Fruit fly (Drosophila melanogaster): Measurements from ENCODE around the gene CG31226.

Gene CG31226

DNA sequence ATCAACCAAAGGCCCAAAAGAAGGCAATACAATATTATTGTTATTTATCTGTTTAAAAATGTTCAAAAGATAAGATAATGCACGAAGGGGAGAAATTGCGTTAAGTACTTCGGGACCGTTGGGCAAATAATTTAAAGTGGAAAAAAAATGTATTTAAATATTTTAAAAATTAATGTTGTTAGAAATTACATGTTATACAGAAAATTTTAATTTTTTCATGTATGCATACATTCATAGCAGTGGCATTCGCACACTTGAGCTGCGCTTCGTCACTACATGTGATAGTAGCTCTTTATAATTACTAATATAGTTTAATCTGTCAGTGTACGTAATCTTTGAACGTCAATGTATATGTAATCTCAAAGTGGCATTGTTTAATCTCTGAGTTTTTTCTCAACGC lies 43.6 kb upstream of the CG31226 start (continued):
- no peak for TF ChIP-seq CG43689 (GFP tag; IDR thresholded peaks at IDR 0.05)
- TF ChIP-seq CG34224 (GFP tag; IDR thresholded peaks at IDR 0.05; ENCODE audit: partially characterized antibody), result no peak
- TF ChIP-seq CG3163 (GFP tag; optimal IDR thresholded peaks at IDR 0.05), result no peak
- no peak; the same call in 2 of the 3 replicates for TF ChIP-seq CG17361 (GFP tag; IDR thresholded peaks at IDR 0.05)
- TF ChIP-seq chif (GFP tag; optimal IDR thresholded peaks at IDR 0.05), result no peak
- no peak for TF ChIP-seq CG6791 (GFP tag; IDR thresholded peaks at IDR 0.05; ENCODE audit: partially characterized antibody)
- TF ChIP-seq Deaf1 (tag; optimal IDR thresholded peaks at IDR 0.05), result peak; percentile 41
- TF ChIP-seq Xrp1 (GFP tag; IDR thresholded peaks at IDR 0.05), result no peak; the same call in none of the 2 replicates
- TF ChIP-seq CG14710 (tag; optimal IDR thresholded peaks at IDR 0.05), result no peak
- TF ChIP-seq CG2199 (GFP tag; IDR thresholded peaks at IDR 0.05), result no peak
- TF ChIP-seq tgo (GFP tag; IDR thresholded peaks at IDR 0.05), result peak; percentile 80
- no peak for TF ChIP-seq Drgx (GFP tag; IDR thresholded peaks at IDR 0.05)
- TF ChIP-seq so (GFP tag; IDR thresholded peaks at IDR 0.05), result no peak
- TF ChIP-seq CG8089 (GFP tag; optimal IDR thresholded peaks at IDR 0.05), result no peak
- no peak for TF ChIP-seq nom (GFP tag; optimal IDR thresholded peaks at IDR 0.05)
- no peak for TF ChIP-seq abd-A (tag; optimal IDR thresholded peaks at IDR 0.05)
- no peak for TF ChIP-seq unc-4 (GFP tag; IDR thresholded peaks at IDR 0.05; ENCODE audit: partially characterized antibody)
- no peak for TF ChIP-seq ftz-f1 (GFP tag; optimal IDR thresholded peaks at IDR 0.05)
- TF ChIP-seq B-H1 (GFP tag; IDR thresholded peaks at IDR 0.05), result peak; percentile 60; the same call in 2 of the 3 replicates
- peak; percentile 74 for TF ChIP-seq danr (GFP tag; IDR thresholded peaks at IDR 0.05)
- TF ChIP-seq sr (GFP tag; IDR thresholded peaks at IDR 0.05), result 0 out of 3 replicates have a peak, but pooled peaks have one; percentile 37
- TF ChIP-seq pum (GFP tag; optimal IDR thresholded peaks at IDR 0.05), result no peak
- no peak for TF ChIP-seq CG15696 (tag; optimal IDR thresholded peaks at IDR 0.05)
- TF ChIP-seq nmo (GFP tag; optimal IDR thresholded peaks at IDR 0.05), result no peak
- no peak for TF ChIP-seq CG7987 (GFP tag; optimal IDR thresholded peaks at IDR 0.05)
- no peak for TF ChIP-seq Optix (GFP tag; IDR thresholded peaks at IDR 0.05)
- peak; percentile 37 for TF ChIP-seq CG8924 (tag; optimal IDR thresholded peaks at IDR 0.05)
- no peak; the same call in 1 of the 2 replicates for TF ChIP-seq Ada2b (GFP tag; IDR thresholded peaks at IDR 0.05)
- no peak for TF ChIP-seq CG14965 (GFP tag; optimal IDR thresholded peaks at IDR 0.05; ENCODE audit: borderline replicate concordance)
- peak; percentile 22 for TF ChIP-seq CG12104 (GFP tag; optimal IDR thresholded peaks at IDR 0.05)
- TF ChIP-seq Oli (tag; optimal IDR thresholded peaks at IDR 0.05), result no peak
- TF ChIP-seq Hand (GFP tag; optimal IDR thresholded peaks at IDR 0.05), result no peak
- TF ChIP-seq Xbp1 (GFP tag; optimal IDR thresholded peaks at IDR 0.05), result no peak
- no peak for TF ChIP-seq CG12219 (GFP tag; optimal IDR thresholded peaks at IDR 0.05)
- TF ChIP-seq salm (tag; optimal IDR thresholded peaks at IDR 0.05), result no peak
- TF ChIP-seq usp (GFP tag; optimal IDR thresholded peaks at IDR 0.05), result no peak
- no peak for TF ChIP-seq MESR4 (GFP tag; optimal IDR thresholded peaks at IDR 0.05)
- TF ChIP-seq cwo (GFP tag; optimal IDR thresholded peaks at IDR 0.05), result no peak
- TF ChIP-seq dm (GFP tag; optimal IDR thresholded peaks at IDR 0.05), result no peak
- TF ChIP-seq CG4854 (GFP tag; optimal IDR thresholded peaks at IDR 0.05), result no peak
- no peak for TF ChIP-seq maf-S (GFP tag; optimal IDR thresholded peaks at IDR 0.05)
- TF ChIP-seq dmrt99B (tag; optimal IDR thresholded peaks at IDR 0.05), result no peak
- no peak for TF ChIP-seq CG12236 (GFP tag; optimal IDR thresholded peaks at IDR 0.05)
- TF ChIP-seq CG3838 (GFP tag; optimal IDR thresholded peaks at IDR 0.05), result no peak
- peak; percentile 71 for TF ChIP-seq gsb (GFP tag; IDR thresholded peaks at IDR 0.05)
- no peak for TF ChIP-seq sc (optimal IDR thresholded peaks at IDR 0.05)
- no peak for TF ChIP-seq sc (GFP tag; optimal IDR thresholded peaks at IDR 0.05)
- peak; percentile 92 for TF ChIP-seq Ptx1 (GFP tag; IDR thresholded peaks at IDR 0.05)
- TF ChIP-seq CG16815 (GFP tag; optimal IDR thresholded peaks at IDR 0.05), result no peak
- TF ChIP-seq Lpt (GFP tag; optimal IDR thresholded peaks at IDR 0.05), result no peak
- TF ChIP-seq CkIIα-i1 (GFP tag; IDR thresholded peaks at IDR 0.05), result no peak
- no peak for TF ChIP-seq CG17359 (tag; optimal IDR thresholded peaks at IDR 0.05)
